Fruit fly (Drosophila melanogaster): ENCODE results near the gene Gug.

Gug gene

DNA sequence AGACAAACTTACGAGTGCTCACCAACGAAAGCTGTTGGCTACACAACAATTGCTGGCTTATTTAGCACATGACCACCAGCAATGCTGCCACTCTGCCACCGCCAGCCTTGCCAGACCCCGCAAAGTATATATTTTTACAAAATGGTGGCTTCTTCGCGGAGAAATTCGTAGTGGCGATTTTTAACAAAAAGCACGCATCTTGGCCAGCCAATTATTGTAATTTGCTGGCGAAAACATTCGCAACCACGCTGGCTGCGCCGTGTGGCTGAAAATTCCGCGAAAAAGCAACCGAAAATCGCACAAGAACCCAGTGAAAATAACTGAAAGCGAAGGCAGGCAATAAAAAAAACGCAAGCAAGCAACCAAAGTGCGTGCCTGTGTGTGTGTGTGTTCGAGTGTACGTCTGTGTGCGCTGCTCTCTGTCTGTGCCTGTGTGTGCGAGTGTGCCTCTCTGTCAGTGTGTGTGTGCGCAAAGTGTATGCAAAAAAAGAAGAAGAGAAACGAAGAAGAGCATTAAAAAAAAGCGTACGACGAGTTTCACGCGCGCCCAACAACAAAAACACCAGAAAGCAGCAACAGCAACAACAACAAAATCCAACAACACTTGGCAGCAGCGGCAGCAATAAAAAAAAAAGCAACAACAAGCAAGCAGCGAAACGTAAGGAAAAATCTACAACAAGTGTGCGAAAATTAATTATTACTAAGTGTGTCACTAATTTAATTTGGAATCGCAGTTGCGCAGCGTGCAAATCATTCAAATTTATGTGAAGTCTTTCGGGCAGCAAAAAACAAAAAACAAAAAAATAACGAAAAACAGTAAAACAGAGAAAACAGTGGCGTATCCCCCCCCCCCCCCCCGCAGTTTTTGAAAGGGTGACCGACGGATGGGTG is at the start of gene Gug (continued):
- no peak for TF ChIP-seq gcm (GFP tag; optimal IDR thresholded peaks at IDR 0.05)
- 0 out of 2 replicates have a peak, but pooled peaks have one; percentile 6 for TF ChIP-seq crol (GFP tag; IDR thresholded peaks at IDR 0.05)
- TF ChIP-seq Six4 (GFP tag; optimal IDR thresholded peaks at IDR 0.05) = no peak
- TF ChIP-seq CG7963 (GFP tag; IDR thresholded peaks at IDR 0.05; ENCODE audit: partially characterized antibody) = no peak
- no peak for TF ChIP-seq tin (GFP tag; optimal IDR thresholded peaks at IDR 0.05)
- no peak for TF ChIP-seq Kr (GFP tag; optimal IDR thresholded peaks at IDR 0.05)
- no peak for TF ChIP-seq Bdp1 (GFP tag; optimal IDR thresholded peaks at IDR 0.05)
- no peak for TF ChIP-seq unpg (GFP tag; optimal IDR thresholded peaks at IDR 0.05)
- TF ChIP-seq Hmx (GFP tag; optimal IDR thresholded peaks at IDR 0.05) = no peak
- TF ChIP-seq Mad (GFP tag; optimal IDR thresholded peaks at IDR 0.05) = no peak

DNA sequence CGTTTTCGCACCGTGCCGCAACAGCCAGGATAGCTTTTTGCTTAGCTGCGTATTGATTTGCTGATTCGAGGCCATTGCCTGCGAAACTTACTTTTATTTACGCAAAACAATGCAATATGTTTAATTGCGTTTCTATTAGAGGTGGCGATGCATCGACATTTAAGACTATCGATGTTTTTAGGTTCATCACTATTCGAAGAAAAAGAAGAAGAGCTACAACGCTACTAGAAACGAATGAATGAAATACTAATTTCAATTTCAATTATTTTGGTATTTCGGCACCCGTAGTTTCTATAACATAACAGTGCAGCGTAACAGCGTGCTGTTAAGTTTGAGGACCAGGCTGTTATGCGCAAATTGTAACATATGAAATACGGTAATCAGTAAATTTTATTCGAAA is 44.6 kb upstream of the Gug start, which contains the start of the genes Tpt, mkg-p and CG13667:
Gene Tpt, minus strand, starts transcription at position 155 of the 400 bp plus-strand sequence.
Gene mkg-p, minus strand, starts transcription at position 155 of the 400 bp plus-strand sequence.
Gene CG13667, plus strand, starts transcription at position 332 of the 400 bp plus-strand sequence.
- no peak for TF ChIP-seq h (optimal IDR thresholded peaks at IDR 0.05)
- no peak for TF ChIP-seq sqz (GFP tag; optimal IDR thresholded peaks at IDR 0.05)
- peak; percentile 94 for TF ChIP-seq CG4617 (GFP tag; optimal IDR thresholded peaks at IDR 0.05; ENCODE audit: borderline replicate concordance)
- TF ChIP-seq CG4328 (GFP tag; optimal IDR thresholded peaks at IDR 0.05) = no peak
- peak; percentile 90 for TF ChIP-seq YL-1 (GFP tag; optimal IDR thresholded peaks at IDR 0.05)
- no peak for TF ChIP-seq gce (GFP tag; IDR thresholded peaks at IDR 0.05)
- TF ChIP-seq CG7372 (GFP tag; IDR thresholded peaks at IDR 0.05) = no peak
- TF ChIP-seq p53 (GFP tag; optimal IDR thresholded peaks at IDR 0.05) = no peak
- no peak for TF ChIP-seq tio (GFP tag; optimal IDR thresholded peaks at IDR 0.05)
- TF ChIP-seq z (GFP tag; IDR thresholded peaks at IDR 0.05) = no peak
- TF ChIP-seq CG16813 (GFP tag; IDR thresholded peaks at IDR 0.05; ENCODE audit: partially characterized antibody) = peak; percentile 82
- peak; percentile 60 for TF ChIP-seq Ets97D (GFP tag; optimal IDR thresholded peaks at IDR 0.05)
- TF ChIP-seq pita (GFP tag; optimal IDR thresholded peaks at IDR 0.05) = no peak
- peak; percentile 58 for TF ChIP-seq CG13624 (GFP tag; optimal IDR thresholded peaks at IDR 0.05)
- peak; percentile 97 for TF ChIP-seq CG1603 (tag; optimal IDR thresholded peaks at IDR 0.05)
- TF ChIP-seq NK7.1 (GFP tag; optimal IDR thresholded peaks at IDR 0.05) = no peak
- no peak for TF ChIP-seq pros (GFP tag; optimal IDR thresholded peaks at IDR 0.05)
- no peak for TF ChIP-seq sima (GFP tag; optimal IDR thresholded peaks at IDR 0.05)
- TF ChIP-seq Sox100B (GFP tag; optimal IDR thresholded peaks at IDR 0.05) = no peak
- peak; percentile 84 for TF ChIP-seq Scr (GFP tag; IDR thresholded peaks at IDR 0.05; ENCODE audit: partially characterized antibody)
- peak; percentile 81 for TF ChIP-seq CHES-1-like (GFP tag; optimal IDR thresholded peaks at IDR 0.05)
- peak; percentile 78 for TF ChIP-seq inv (GFP tag; IDR thresholded peaks at IDR 0.05; ENCODE audit: partially characterized antibody)
- peak; percentile 52 for TF ChIP-seq Sry-β (GFP tag; optimal IDR thresholded peaks at IDR 0.05)
- no peak for TF ChIP-seq chif (GFP tag; optimal IDR thresholded peaks at IDR 0.05)
- TF ChIP-seq zfh2 (GFP tag; optimal IDR thresholded peaks at IDR 0.05) = peak; percentile 34
- TF ChIP-seq wek (GFP tag; optimal IDR thresholded peaks at IDR 0.05) = no peak
- TF ChIP-seq Antp (GFP tag; optimal IDR thresholded peaks at IDR 0.05) = peak; percentile 7
- no peak for TF ChIP-seq zf30C (GFP tag; optimal IDR thresholded peaks at IDR 0.05)
- no peak for TF ChIP-seq CG3281 (GFP tag; optimal IDR thresholded peaks at IDR 0.05)
- TF ChIP-seq bbx (GFP tag; IDR thresholded peaks at IDR 0.05; ENCODE audit: partially characterized antibody) = peak; percentile 91
- no peak for TF ChIP-seq Atf6 (GFP tag; IDR thresholded peaks at IDR 0.05)
- 0 out of 3 replicates have a peak, but pooled peaks have one; percentile 31 for TF ChIP-seq CG34422 (GFP tag; IDR thresholded peaks at IDR 0.05)
- TF ChIP-seq CG1024 (GFP tag; IDR thresholded peaks at IDR 0.05) = no peak
- peak; percentile 99 for TF ChIP-seq Sry-δ (GFP tag; optimal IDR thresholded peaks at IDR 0.05)
- TF ChIP-seq E2f2 (GFP tag; IDR thresholded peaks at IDR 0.05) = peak; percentile 63
- TF ChIP-seq CG15514 (GFP tag; optimal IDR thresholded peaks at IDR 0.05) = peak; percentile 66
- peak; percentile 49 for TF ChIP-seq HmgD (GFP tag; optimal IDR thresholded peaks at IDR 0.05)
- peak; percentile 47 for TF ChIP-seq CG2712 (tag; optimal IDR thresholded peaks at IDR 0.05)

All from whole organism, embryonic.